Worm (Caenorhabditis elegans) whole organism, young adult: ENCODE data around the gene vab-9.

Experiments used
- F22D6.2 ChIP-seq: sonication (generic microtip); optimal IDR thresholded peaks from 2 replicates; lab custom pipeline; 2016; ENCODE audit warnings: mild to moderate bottlenecking, missing genetic modification characterization, missing compliant biosample characterization
- F49E8.2 ChIP-seq: sonication (generic microtip); optimal IDR thresholded peaks from 3 replicates; lab custom pipeline; 2017; ENCODE audit warnings: missing genetic modification characterization, mild to moderate bottlenecking, missing compliant biosample characterization, antibody characterized with exemption, moderate library complexity; ENCODE audit not compliant: insufficient read depth
- atf-7 ChIP-seq: sonication (generic microtip); optimal IDR thresholded peaks from 2 replicates; lab custom pipeline; 2017; ENCODE audit warnings: mild to moderate bottlenecking, missing genetic modification characterization, missing compliant biosample characterization
- repo-1 ChIP-seq: sonication (generic microtip); optimal IDR thresholded peaks from 2 replicates; lab custom pipeline; 2017; ENCODE audit warnings: mild to moderate bottlenecking, missing genetic modification characterization, missing compliant biosample characterization
- unc-130 ChIP-seq: sonication (generic microtip); optimal IDR thresholded peaks from 2 replicates; lab custom pipeline; 2016; ENCODE audit warnings: missing genetic modification reagents, missing genetic modification characterization, missing compliant biosample characterization
- xnd-1 ChIP-seq: sonication (generic microtip); optimal IDR thresholded peaks from 2 replicates; lab custom pipeline; 2016; ENCODE audit warnings: missing genotype, missing genetic modification reagents, missing genetic modification characterization, missing compliant biosample characterization
- ztf-18 ChIP-seq: sonication (generic microtip); optimal IDR thresholded peaks from 2 replicates; lab custom pipeline; 2016; ENCODE audit warnings: missing genotype, mild to moderate bottlenecking, missing genetic modification characterization, missing compliant biosample characterization

- TF ChIP-seq unc-130 (no peak), ztf-18 (tag; lab: Kevin White, UChicago) (no peak), repo-1 (tag; lab: Kevin White, UChicago) (no peak), F49E8.2 (tag; lab: Kevin White, UChicago) (no peak), F22D6.2 (tag; lab: Kevin White, UChicago) (no peak), xnd-1 (tag; lab: Kevin White, UChicago) (no peak), atf-7 (tag; lab: Kevin White, UChicago) (no peak)
Measured at ce11 chrII:8607662-8608061, 29.9 kb downstream of the vab-9 start, which contains the start of gene F28C6.10.
